Worm (Caenorhabditis elegans) whole organism, L2 larva: ENCODE measurements around the gene Y66A7A.7.

Experiments used
- C34F6.9 ChIP-seq: fragments of 150-350 bp; optimal IDR thresholded peaks from 2 replicates; lab custom pipeline; 2014; ENCODE audit warnings: missing biosample characterization, missing genetic modification characterization
- F13H6.1 ChIP-seq: sonication (generic microtip); optimal IDR thresholded peaks from 2 replicates; lab custom pipeline; 2016; ENCODE audit warnings: missing genetic modification characterization, missing compliant biosample characterization
- R02D3.7 ChIP-seq: fragments of 150-350 bp; optimal IDR thresholded peaks from 2 replicates; lab custom pipeline; 2014; ENCODE audit warnings: missing biosample characterization, missing genetic modification characterization
- Y55F3AM.14 ChIP-seq: fragments of 200-800 bp; sonication (Bioruptor generic); optimal IDR thresholded peaks from 2 replicates; lab custom pipeline; 2018; ENCODE audit warnings: mild to moderate bottlenecking, missing genetic modification characterization, missing compliant biosample characterization
- ZK546.5 ChIP-seq: sonication (generic microtip); optimal IDR thresholded peaks from 2 replicates; lab custom pipeline; 2017; ENCODE audit warnings: missing biosample characterization, missing genetic modification characterization
- alr-1 ChIP-seq: fragments of 150-350 bp; optimal IDR thresholded peaks from 2 replicates; lab custom pipeline; 2014; ENCODE audit warnings: missing biosample characterization, missing genetic modification characterization
- ama-1 ChIP-seq: fragments of 150-350 bp; optimal IDR thresholded peaks from 2 replicates; lab custom pipeline; 2018; ENCODE audit warnings: inconsistent platforms
- ceh-16 ChIP-seq: fragments of 150-350 bp; optimal IDR thresholded peaks from 2 replicates; lab custom pipeline; 2014; ENCODE audit warnings: missing biosample characterization, missing genetic modification characterization
- ceh-82 ChIP-seq: fragments of 150-350 bp; optimal IDR thresholded peaks from 2 replicates; lab custom pipeline; 2014; ENCODE audit warnings: missing biosample characterization, missing genetic modification characterization
- crh-2 ChIP-seq: sonication (generic microtip); optimal IDR thresholded peaks from 2 replicates; lab custom pipeline; 2017; ENCODE audit warnings: missing biosample characterization, missing genetic modification characterization
- dmd-4 ChIP-seq: sonication (generic microtip); optimal IDR thresholded peaks from 2 replicates; lab custom pipeline; 2017; ENCODE audit warnings: missing biosample characterization, missing genetic modification characterization
- egl-27 ChIP-seq: sonication (generic microtip); optimal IDR thresholded peaks from 3 replicates; lab custom pipeline; 2017; ENCODE audit warnings: missing biosample characterization, missing genetic modification reagents, missing genetic modification characterization
- elt-1 ChIP-seq: fragments of 150-350 bp; optimal IDR thresholded peaks from 2 replicates; lab custom pipeline; 2014; ENCODE audit warnings: missing biosample characterization, missing genetic modification characterization
- lin-11 ChIP-seq: fragments of 150-350 bp; sonication (generic microtip); optimal IDR thresholded peaks from 2 replicates; lab custom pipeline; 2014; ENCODE audit warnings: missing biosample characterization, missing genetic modification characterization, inconsistent platforms, mixed read lengths
- lin-13 ChIP-seq: fragments of 150-350 bp; optimal IDR thresholded peaks from 2 replicates; lab custom pipeline; 2014; ENCODE audit warnings: missing biosample characterization, missing genetic modification reagents, missing genetic modification characterization
- lsy-2 ChIP-seq, 2 experiments: fragments of 150-350 bp in 1 of 2; sonication (generic microtip) in 1 of 2; optimal IDR thresholded peaks; 2 replicates each; lab custom pipeline; 2014 to 2017; ENCODE audit warnings: missing biosample characterization in 2 of 2, missing genetic modification characterization in 2 of 2
- mab-5 ChIP-seq: fragments of 150-350 bp; optimal IDR thresholded peaks from 2 replicates; lab custom pipeline; 2014; ENCODE audit warnings: missing biosample characterization, missing genetic modification characterization
- mbf-1 ChIP-seq: sonication (generic microtip); optimal IDR thresholded peaks from 2 replicates; lab custom pipeline; 2017; ENCODE audit warnings: missing biosample characterization, missing genetic modification characterization
- mdl-1 ChIP-seq, 2 experiments: fragments of 150-350 bp in 1 of 2; sonication (generic microtip) in 1 of 2; optimal IDR thresholded peaks; 2 replicates each; lab custom pipeline; 2017; ENCODE audit warnings: missing biosample characterization in 2 of 2, missing genetic modification characterization in 2 of 2
- nhr-12 ChIP-seq: fragments of 150-350 bp; optimal IDR thresholded peaks from 2 replicates; lab custom pipeline; 2014; ENCODE audit warnings: missing biosample characterization, missing genetic modification characterization
- nhr-129 ChIP-seq: fragments of 150-350 bp; optimal IDR thresholded peaks from 2 replicates; lab custom pipeline; 2014; ENCODE audit warnings: missing biosample characterization, missing genetic modification characterization
- nhr-21 ChIP-seq: fragments of 150-350 bp; optimal IDR thresholded peaks from 2 replicates; lab custom pipeline; 2014; ENCODE audit warnings: missing biosample characterization, missing genetic modification characterization
- nhr-23 ChIP-seq: fragments of 150-350 bp; optimal IDR thresholded peaks from 2 replicates; lab custom pipeline; 2014; ENCODE audit warnings: missing biosample characterization, missing genetic modification reagents, missing genetic modification characterization
- nhr-237 ChIP-seq: fragments of 150-350 bp; optimal IDR thresholded peaks from 2 replicates; lab custom pipeline; 2014; ENCODE audit warnings: missing biosample characterization, missing genetic modification characterization
- nhr-25 ChIP-seq: fragments of 150-350 bp; sonication (generic microtip); optimal IDR thresholded peaks from 3 replicates; lab custom pipeline; 2014; ENCODE audit warnings: missing biosample characterization, missing genetic modification characterization
- nhr-6 ChIP-seq: fragments of 150-350 bp; optimal IDR thresholded peaks from 2 replicates; lab custom pipeline; 2014; ENCODE audit warnings: missing biosample characterization, missing genetic modification characterization
- peb-1 ChIP-seq: fragments of 150-350 bp; optimal IDR thresholded peaks from 2 replicates; lab custom pipeline; 2014; ENCODE audit warnings: missing biosample characterization, missing genetic modification characterization
- sem-4 ChIP-seq: fragments of 150-350 bp; optimal IDR thresholded peaks from 2 replicates; lab custom pipeline; 2014; ENCODE audit warnings: missing biosample characterization, missing genetic modification reagents, missing genetic modification characterization
- sma-9 ChIP-seq, 2 experiments: fragments of 150-350 bp in 1 of 2; sonication (generic microtip) in 1 of 2; optimal IDR thresholded peaks; 2 replicates each; lab custom pipeline; 2014 to 2016; ENCODE audit warnings: missing genetic modification characterization in 2 of 2, mild to moderate bottlenecking in 1 of 2, missing biosample characterization in 1 of 2, missing compliant biosample characterization in 1 of 2, missing genetic modification reagents in 1 of 2, moderate library complexity in 1 of 2
- snpc-4 ChIP-seq: fragments of 150-350 bp; optimal IDR thresholded peaks from 2 replicates; lab custom pipeline; 2014; ENCODE audit warnings: missing biosample characterization, missing genetic modification characterization
- unc-55 ChIP-seq: fragments of 150-350 bp; sonication (generic microtip); optimal IDR thresholded peaks from 3 replicates; lab custom pipeline; 2014; ENCODE audit warnings: missing biosample characterization, missing genetic modification reagents, missing genetic modification characterization
- zag-1 ChIP-seq: fragments of 150-350 bp; optimal IDR thresholded peaks from 2 replicates; lab custom pipeline; 2014; ENCODE audit warnings: missing biosample characterization, missing genetic modification characterization
- ztf-1 ChIP-seq: fragments of 200-800 bp; sonication (Bioruptor generic); conservative IDR thresholded peaks from 2 replicates; pipeline ENCODE4 v1.3.6; 2022; ENCODE audit warnings: missing genetic modification characterization, missing compliant biosample characterization
- ztf-11 ChIP-seq: sonication (generic microtip); optimal IDR thresholded peaks from 2 replicates; lab custom pipeline; 2017; ENCODE audit warnings: missing biosample characterization, missing genetic modification characterization
- ztf-4 ChIP-seq: fragments of 150-350 bp; optimal IDR thresholded peaks from 2 replicates; lab custom pipeline; 2014; ENCODE audit warnings: missing biosample characterization, missing genetic modification characterization

Y66A7A.7 gene

ce11 chrIII:11609568-11609967, 19.7 kb downstream of the Y66A7A.7 start, which contains the start of gene Y66D12A.30:
Gene Y66D12A.30, plus strand, starts transcription at chrIII:11609868.
- TF ChIP-seq nhr-6 (tag; lab: Kevin White, UChicago): no peak
- TF ChIP-seq snpc-4 (tag; lab: Kevin White, UChicago): no peak
- TF ChIP-seq mab-5: no peak
- TF ChIP-seq ceh-16 (tag; lab: Kevin White, UChicago): no peak
- TF ChIP-seq C34F6.9 (tag; lab: Kevin White, UChicago): no peak
- TF ChIP-seq lin-11 (tag; lab: Kevin White, UChicago): no peak
- TF ChIP-seq ZK546.5: no peak
- TF ChIP-seq R02D3.7 (tag; lab: Kevin White, UChicago): no peak
- TF ChIP-seq egl-27 (tag; lab: Kevin White, UChicago): no peak
- no peak for TF ChIP-seq nhr-129
- TF ChIP-seq unc-55 (GFP tag; lab: Kevin White, UChicago): no peak
- no peak for TF ChIP-seq F13H6.1 (tag; lab: Kevin White, UChicago)
- TF ChIP-seq elt-1: no peak
- no peak for TF ChIP-seq peb-1 (tag; lab: Kevin White, UChicago)
- no peak for TF ChIP-seq lsy-2 (tag; optimal IDR thresholded peaks at IDR 0.05; lab: Kevin White, UChicago)
- TF ChIP-seq dmd-4 (tag; lab: Kevin White, UChicago): no peak
- TF ChIP-seq sem-4: no peak
- no peak for TF ChIP-seq nhr-21 (tag; lab: Kevin White, UChicago)
- no peak for TF ChIP-seq mdl-1 (tag; optimal IDR thresholded peaks at IDR 0.05; lab: Kevin White, UChicago)

- TF ChIP-seq sem-4 (no peak), crh-2 (tag; lab: Kevin White, UChicago) (no peak), mbf-1 (no peak), ztf-1 (GFP tag; lab: Robert Waterston, UW) (no peak), egl-27 (tag; lab: Kevin White, UChicago) (no peak)
Observed at ce11 chrIII:11607870-11608269, 21.4 kb downstream of the Y66A7A.7 start, which contains the start of gene Y66D12A.1. Gene Y66D12A.1, plus strand, starts transcription at chrIII:11608170.

- TF ChIP-seq lin-13 (GFP tag; lab: Kevin White, UChicago) (no peak), ama-1 (lab: Kevin White, UChicago) (no peak), ztf-11 (tag; lab: Kevin White, UChicago) (no peak), alr-1 (tag; lab: Kevin White, UChicago) (no peak), crh-2 (tag; lab: Kevin White, UChicago) (no peak), nhr-21 (tag; lab: Kevin White, UChicago) (no peak), peb-1 (tag; lab: Kevin White, UChicago) (no peak), mdl-1 (tag; optimal IDR thresholded peaks at IDR 0.05; lab: Kevin White, UChicago) (no peak), nhr-23 (no peak), R02D3.7 (tag; lab: Kevin White, UChicago) (no peak), unc-55 (GFP tag; lab: Kevin White, UChicago) (no peak), ceh-82 (tag; lab: Kevin White, UChicago) (no peak), nhr-237 (no peak)
Observed at ce11 chrIII:11592096-11592495, 37.2 kb downstream of the Y66A7A.7 start.

ce11 chrIII:11590255-11590654, 39.0 kb downstream of the Y66A7A.7 start:
- TF ChIP-seq lsy-2 (tag; optimal IDR thresholded peaks at IDR 0.05; lab: Kevin White, UChicago) (no peak), nhr-25 (tag; lab: Kevin White, UChicago) (no peak), sma-9 (GFP tag; optimal IDR thresholded peaks at IDR 0.05; lab: Kevin White, UChicago) (no peak), sma-9 (tag; optimal IDR thresholded peaks at IDR 0.05; lab: Kevin White, UChicago) (no peak), Y55F3AM.14 (no peak), nhr-12 (tag; lab: Kevin White, UChicago) (no peak), ztf-1 (GFP tag; lab: Robert Waterston, UW) (no peak), nhr-129 (no peak)

- no peak for TF ChIP-seq ztf-4 (tag; lab: Kevin White, UChicago)
- no peak for TF ChIP-seq mab-5
- no peak for TF ChIP-seq zag-1 (tag; lab: Kevin White, UChicago)
- TF ChIP-seq, all 48 proteins: peak for 0
Observed at ce11 chrIII:11589311-11589710, 39.9 kb downstream of the Y66A7A.7 start.
